Fruit fly (Drosophila melanogaster): ENCODE measurements around the gene Tango5.
A peak's percentile ranks its signal among the peaks of the same experiment; 100 is the strongest.

The Tango5 gene

DNA sequence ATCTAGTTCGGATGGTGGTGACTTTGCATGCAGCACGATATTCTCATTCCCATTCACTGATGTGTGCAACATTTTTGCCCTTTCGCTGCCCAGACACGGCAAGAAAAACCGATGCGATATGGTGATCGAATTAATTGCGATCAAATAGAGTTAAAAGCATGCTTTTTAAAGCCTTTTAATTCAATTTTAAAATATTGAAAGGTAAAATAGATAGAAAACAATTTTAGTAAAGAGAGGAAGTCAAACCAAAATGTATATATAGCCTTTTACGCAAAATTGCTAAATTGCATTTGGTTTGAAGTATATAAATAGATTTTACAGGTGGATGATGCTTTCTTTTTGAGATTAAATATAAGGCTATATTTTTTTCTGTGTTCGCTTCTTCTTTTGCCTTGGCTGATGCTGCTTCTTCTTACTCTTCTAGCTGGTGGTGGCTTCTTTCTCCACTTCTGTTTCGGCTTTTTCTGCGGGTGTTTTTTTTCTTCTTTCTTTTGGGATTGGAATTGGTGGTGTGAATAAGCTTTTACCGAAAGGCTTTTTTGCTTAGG, 23.2 kb downstream of the Tango5 start (continued):
- peak; percentile 15 for TF ChIP-seq CG34406 (GFP tag; optimal IDR thresholded peaks at IDR 0.05)
- TF ChIP-seq CG11294 (GFP tag; IDR thresholded peaks at IDR 0.05), result no peak
- TF ChIP-seq esn (GFP tag; optimal IDR thresholded peaks at IDR 0.05), result no peak
- TF ChIP-seq net (GFP tag; optimal IDR thresholded peaks at IDR 0.05), result no peak
- no peak for TF ChIP-seq Smox (GFP tag; optimal IDR thresholded peaks at IDR 0.05)
- no peak for TF ChIP-seq CG8119 (GFP tag; IDR thresholded peaks at IDR 0.05)
- no peak for TF ChIP-seq acj6 (GFP tag; optimal IDR thresholded peaks at IDR 0.05)
- TF ChIP-seq Ets96B (tag; optimal IDR thresholded peaks at IDR 0.05), result peak; percentile 2
- peak; percentile 83 for TF ChIP-seq Eip78C (GFP tag)
- no peak for TF ChIP-seq spab (GFP tag; optimal IDR thresholded peaks at IDR 0.05)
- no peak for TF ChIP-seq dac (GFP tag; optimal IDR thresholded peaks at IDR 0.05)
- peak; percentile 38; the same call in 1 of the 3 replicates for TF ChIP-seq CG6163 (GFP tag; IDR thresholded peaks at IDR 0.05)
- no peak for TF ChIP-seq pdm3 (GFP tag; optimal IDR thresholded peaks at IDR 0.05)
- TF ChIP-seq fd59A (GFP tag; optimal IDR thresholded peaks at IDR 0.05), result no peak
- TF ChIP-seq CG16779 (tag; optimal IDR thresholded peaks at IDR 0.05), result peak; percentile 1
- TF ChIP-seq Sox15 (GFP tag; optimal IDR thresholded peaks at IDR 0.05), result no peak
- TF ChIP-seq fd85E (GFP tag; optimal IDR thresholded peaks at IDR 0.05), result no peak
- peak; percentile 39 for TF ChIP-seq CG3032 (tag; optimal IDR thresholded peaks at IDR 0.05)
- no peak for TF ChIP-seq CG1621 (tag; optimal IDR thresholded peaks at IDR 0.05)
- no peak for TF ChIP-seq CG11902 (GFP tag; optimal IDR thresholded peaks at IDR 0.05)
- no peak for TF ChIP-seq Hr38 (GFP tag; optimal IDR thresholded peaks at IDR 0.05)
- no peak for TF ChIP-seq Hr39 (GFP tag; optimal IDR thresholded peaks at IDR 0.05)
- no peak for TF ChIP-seq achi (GFP tag; optimal IDR thresholded peaks at IDR 0.05)
- TF ChIP-seq CG3919 (GFP tag; optimal IDR thresholded peaks at IDR 0.05), result no peak
- no peak for TF ChIP-seq salr (GFP tag; optimal IDR thresholded peaks at IDR 0.05)
- TF ChIP-seq Lpt (GFP tag; optimal IDR thresholded peaks at IDR 0.05), result no peak
- no peak for TF ChIP-seq Ets21C (GFP tag; optimal IDR thresholded peaks at IDR 0.05)
- no peak for TF ChIP-seq CG6276 (GFP tag; optimal IDR thresholded peaks at IDR 0.05)
- TF ChIP-seq CG31627 (GFP tag; optimal IDR thresholded peaks at IDR 0.05), result no peak
- no peak for TF ChIP-seq OdsH (GFP tag; optimal IDR thresholded peaks at IDR 0.05)

DNA sequence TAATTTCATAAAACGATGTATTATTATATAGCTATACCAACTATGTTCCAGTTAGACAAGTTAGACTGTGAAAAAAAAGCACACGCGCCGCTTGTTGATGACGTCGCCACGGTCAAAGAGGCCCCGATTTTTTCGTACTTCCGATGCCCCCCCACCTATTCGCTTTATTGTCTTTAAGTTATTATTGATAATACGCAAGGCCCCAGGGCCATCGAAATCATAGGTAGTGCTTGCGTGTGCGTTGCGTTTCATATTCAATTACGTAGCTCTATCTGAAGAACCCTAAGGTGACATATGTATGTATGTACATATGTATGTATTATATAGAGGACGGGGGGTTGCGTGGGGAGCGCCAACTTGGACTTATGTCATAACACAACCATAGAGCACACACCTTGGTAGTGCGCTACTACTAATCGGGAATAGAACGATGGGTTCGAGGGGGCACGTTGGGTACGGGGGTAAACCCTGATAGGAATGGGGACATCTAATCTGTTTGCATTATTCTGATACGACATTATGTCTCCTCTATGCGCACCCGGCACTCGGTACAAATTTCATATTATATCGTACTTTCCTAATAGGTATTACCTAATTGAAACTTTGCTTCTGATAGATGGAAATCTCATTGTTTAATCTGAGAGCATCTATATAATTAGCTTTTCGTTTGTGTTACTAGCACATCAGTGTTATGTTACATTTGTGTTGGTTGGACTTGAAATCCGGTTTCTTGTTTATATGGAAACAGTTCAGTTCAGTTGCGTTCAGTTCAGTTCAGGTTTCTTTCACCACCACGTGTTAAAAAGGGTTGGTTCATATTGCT, 24.4 kb downstream of the Tango5 start:
- peak; percentile 50 for TF ChIP-seq vri (GFP tag; optimal IDR thresholded peaks at IDR 0.05)
- no peak for TF ChIP-seq CG7368 (GFP tag; optimal IDR thresholded peaks at IDR 0.05)
- no peak for TF ChIP-seq CG32006 (GFP tag; optimal IDR thresholded peaks at IDR 0.05)
- no peak for TF ChIP-seq Hr38 (GFP tag; optimal IDR thresholded peaks at IDR 0.05)
- TF ChIP-seq Smox (GFP tag; optimal IDR thresholded peaks at IDR 0.05), result no peak
- peak; percentile 59 for TF ChIP-seq fkh (GFP tag; optimal IDR thresholded peaks at IDR 0.05)

dm6 chrX:10738835-10739371, 25.3 kb downstream of the Tango5 start:
- peak; percentile 44 for TF ChIP-seq CG9139 (GFP tag; optimal IDR thresholded peaks at IDR 0.05)
- peak; percentile 40 for TF ChIP-seq CG6276 (GFP tag; optimal IDR thresholded peaks at IDR 0.05)
- no peak for TF ChIP-seq CG8319 (GFP tag; optimal IDR thresholded peaks at IDR 0.05)
- peak; percentile 32 for TF ChIP-seq CG6808 (GFP tag; optimal IDR thresholded peaks at IDR 0.05)
- TF ChIP-seq CG11902 (GFP tag; optimal IDR thresholded peaks at IDR 0.05), result no peak
- peak; percentile 87 for TF ChIP-seq Eip78C (GFP tag)
- peak; percentile 67 for TF ChIP-seq svp (GFP tag)
- peak; percentile 32; the same call in 1 of the 2 replicates for TF ChIP-seq CG15336 (GFP tag; IDR thresholded peaks at IDR 0.05)
- no peak for TF ChIP-seq salr (GFP tag; optimal IDR thresholded peaks at IDR 0.05)
- no peak for TF ChIP-seq CG4318 (GFP tag; optimal IDR thresholded peaks at IDR 0.05)
- TF ChIP-seq CG16779 (tag; optimal IDR thresholded peaks at IDR 0.05), result peak; percentile 10
- TF ChIP-seq Eip75B (GFP tag; optimal IDR thresholded peaks at IDR 0.05), result no peak
- no peak for TF ChIP-seq Ets21C (GFP tag; optimal IDR thresholded peaks at IDR 0.05)
- no peak for TF ChIP-seq Sox102F (GFP tag; optimal IDR thresholded peaks at IDR 0.05)
- TF ChIP-seq vri (GFP tag; optimal IDR thresholded peaks at IDR 0.05), result peak; percentile 92
- TF ChIP-seq achi (GFP tag; optimal IDR thresholded peaks at IDR 0.05), result no peak
- TF ChIP-seq CG3919 (GFP tag; optimal IDR thresholded peaks at IDR 0.05), result no peak
- TF ChIP-seq Lpt (GFP tag; optimal IDR thresholded peaks at IDR 0.05), result no peak
- TF ChIP-seq dsx (GFP tag; optimal IDR thresholded peaks at IDR 0.05; ENCODE audit: poor library complexity, severe bottlenecking), result peak; percentile 52
- TF ChIP-seq CG10669 (GFP tag; optimal IDR thresholded peaks at IDR 0.05), result no peak
- no peak for TF ChIP-seq Sox15 (GFP tag; optimal IDR thresholded peaks at IDR 0.05)
- TF ChIP-seq Hr4 (GFP tag; optimal IDR thresholded peaks at IDR 0.05), result no peak
- TF ChIP-seq esn (GFP tag; optimal IDR thresholded peaks at IDR 0.05), result no peak
- no peak for TF ChIP-seq acj6 (GFP tag; optimal IDR thresholded peaks at IDR 0.05)
